Worm (Caenorhabditis elegans): Measurements from ENCODE around the gene clec-138.

DNA sequence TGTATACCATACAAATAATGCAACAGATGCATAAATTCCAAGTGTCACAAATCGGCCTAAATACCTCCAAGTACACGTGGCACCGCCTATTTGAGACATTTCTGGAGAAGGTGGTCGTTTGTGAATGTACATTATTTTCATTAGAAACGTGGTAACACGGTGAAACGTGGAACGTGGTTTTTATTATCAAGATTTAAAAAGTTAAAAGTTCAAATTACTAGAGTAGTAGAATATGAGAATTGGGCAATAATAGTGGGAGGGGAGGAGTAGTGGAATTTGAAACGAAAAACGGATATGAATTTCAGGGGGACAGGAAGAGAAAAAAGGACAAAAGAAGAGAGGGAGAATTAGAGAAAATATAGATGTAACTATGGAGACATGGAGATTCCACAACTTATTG lies 36.2 kb upstream of the clec-138 start, which contains the start of gene fut-6:
- TF ChIP-seq che-1 (tag; optimal IDR thresholded peaks at IDR 0.05) (no peak), tbx-2 (tag; optimal IDR thresholded peaks at IDR 0.05) (no peak)
